Worm (Caenorhabditis elegans) whole organism, L2 larva: ENCODE data around the gene F26G1.9.

Source experiments
- aly-2 ChIP-seq: fragments of 150-350 bp; optimal IDR thresholded peaks from 2 replicates; lab custom pipeline; 2014; ENCODE audit warnings: missing biosample characterization, missing genetic modification characterization
- ama-1 ChIP-seq: fragments of 150-350 bp; optimal IDR thresholded peaks from 2 replicates; lab custom pipeline; 2018; ENCODE audit warnings: inconsistent platforms
- egl-27 ChIP-seq: sonication (generic microtip); optimal IDR thresholded peaks from 3 replicates; lab custom pipeline; 2017; ENCODE audit warnings: missing biosample characterization, missing genetic modification reagents, missing genetic modification characterization
- mdl-1 ChIP-seq, 2 experiments: fragments of 150-350 bp in 1 of 2; sonication (generic microtip) in 1 of 2; optimal IDR thresholded peaks; 2 replicates each; lab custom pipeline; 2017; ENCODE audit warnings: missing biosample characterization in 2 of 2, missing genetic modification characterization in 2 of 2
- nhr-23 ChIP-seq: fragments of 150-350 bp; optimal IDR thresholded peaks from 2 replicates; lab custom pipeline; 2014; ENCODE audit warnings: missing biosample characterization, missing genetic modification reagents, missing genetic modification characterization
- skn-1 ChIP-seq: sonication (generic microtip); optimal IDR thresholded peaks from 2 replicates; lab custom pipeline; 2017; ENCODE audit warnings: missing biosample characterization, missing genetic modification characterization

- TF ChIP-seq mdl-1 (tag; optimal IDR thresholded peaks at IDR 0.05; lab: Kevin White, UChicago) = no peak
- TF ChIP-seq ama-1 (lab: Kevin White, UChicago) = no peak
- TF ChIP-seq egl-27 = no peak
- TF ChIP-seq aly-2 (tag; lab: Kevin White, UChicago) = no peak
- no peak for TF ChIP-seq skn-1 (tag; lab: Kevin White, UChicago)
- TF ChIP-seq nhr-23 = no peak
Observed at ce11 chrII:4775802-4776201, 2.0 kb upstream of the F26G1.9 start.
